Worm (Caenorhabditis elegans): ENCODE data around the gene cyb-1.
"Not testable (repeated sequence)": the region's sequence is repeated elsewhere in the genome, so short reads cannot be mapped to it uniquely, and the experiment has no call there.

The cyb-1 gene

ce11 chrIV:10718075-10718474 is 16.9 kb upstream of the cyb-1 start:
- peak; percentile 51 for TF ChIP-seq blmp-1 (tag; optimal IDR thresholded peaks at IDR 0.05)
- no peak for TF ChIP-seq aly-2 (tag; optimal IDR thresholded peaks at IDR 0.05)

DNA sequence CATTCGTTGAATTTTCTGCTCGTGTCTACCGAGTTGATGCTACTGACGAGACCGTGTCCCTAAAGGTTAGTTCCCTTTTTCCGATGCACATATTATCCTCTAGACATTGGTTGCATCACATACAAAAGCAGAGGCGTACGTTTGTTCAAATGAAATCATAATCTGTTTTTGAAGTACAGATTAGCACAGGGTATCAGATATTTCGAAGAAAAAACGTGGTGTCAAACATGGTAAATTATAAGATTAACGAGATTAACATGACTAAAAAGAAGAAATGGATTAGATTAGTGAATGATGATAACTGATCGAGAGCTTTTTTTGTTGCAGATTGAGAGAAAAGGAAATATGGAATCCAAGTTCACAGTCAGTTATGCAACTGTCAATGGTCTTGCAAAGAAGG is 16.2 kb upstream of the cyb-1 start:
- TF ChIP-seq pax-3 (tag; optimal IDR thresholded peaks at IDR 0.05): peak; percentile 67
- TF ChIP-seq dsc-1 (tag; optimal IDR thresholded peaks at IDR 0.05): peak; percentile 84
- no peak for TF ChIP-seq sptf-1 (tag; optimal IDR thresholded peaks at IDR 0.05)
- TF ChIP-seq fkh-8 (tag; optimal IDR thresholded peaks at IDR 0.05): peak; percentile 19

DNA sequence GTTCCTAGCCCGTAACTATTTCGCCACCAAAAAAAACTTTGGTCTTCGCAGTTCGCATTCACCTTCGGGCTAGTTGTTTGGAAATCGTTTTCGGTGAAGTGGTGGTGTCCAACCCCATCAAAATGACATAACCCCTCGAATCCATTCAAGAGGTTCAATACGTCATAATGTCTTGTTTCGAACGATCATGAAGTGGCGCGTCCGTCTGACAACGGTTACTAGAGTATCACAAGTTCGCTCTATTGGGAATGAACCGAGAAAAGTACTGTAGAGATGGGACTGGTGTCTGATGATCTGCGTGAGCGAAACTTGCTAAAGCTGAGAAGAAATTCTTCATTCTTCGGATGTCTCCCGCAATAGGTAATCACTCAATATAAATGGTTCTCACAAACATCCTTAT is 7.3 kb upstream of the cyb-1 start, which contains the start of gene ZC168.2:
ZC168.2 (plus strand) TSS at position 301 of the 400 bp plus-strand sequence.
- TF ChIP-seq nhr-19 (GFP tag; conservative IDR thresholded peaks at IDR 0.05) (no peak), efl-1 (optimal IDR thresholded peaks at IDR 0.05) (no peak), efl-1 (GFP tag; optimal IDR thresholded peaks at IDR 0.05 in 1 of 2) (peak in 1 of 2 experiments; percentile 83), lin-35 (GFP tag; optimal IDR thresholded peaks at IDR 0.05) (no peak), tlp-1 (tag; optimal IDR thresholded peaks at IDR 0.05) (no peak)

DNA sequence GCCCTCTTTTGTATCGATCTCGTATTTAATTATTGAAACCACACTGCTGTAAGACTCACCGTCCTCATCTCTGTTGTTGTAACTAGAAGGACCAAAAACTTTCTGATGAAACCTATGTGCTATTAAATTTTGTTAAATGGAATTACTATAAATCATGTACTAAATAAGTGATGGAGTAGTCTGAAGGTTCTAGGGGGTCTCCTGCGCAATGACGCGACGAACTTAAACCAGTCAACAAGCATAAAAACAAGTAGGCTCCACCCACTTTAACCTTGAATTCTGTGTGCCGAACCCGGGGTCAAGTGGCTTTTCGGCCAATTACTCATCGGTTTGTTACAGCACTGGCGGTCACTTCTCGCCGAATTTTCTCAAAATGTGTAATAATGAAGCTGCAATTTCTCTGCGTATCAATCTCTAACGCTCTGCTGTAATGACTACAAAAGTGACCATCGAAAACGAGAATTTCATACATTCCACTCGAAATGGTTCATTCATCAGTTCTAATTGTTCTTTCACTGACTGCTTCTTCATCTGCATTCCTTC is 2.1 kb downstream of the cyb-1 start, which contains the start of gene grl-21:
grl-21 (plus strand) TSS at position 464 of the 543 bp plus-strand sequence.
- TF ChIP-seq F16B12.6 (tag; optimal IDR thresholded peaks at IDR 0.05) (no peak), unc-86 (tag; optimal IDR thresholded peaks at IDR 0.05) (no peak)

ce11 chrIV:10738328-10738727 is 3.3 kb downstream of the cyb-1 start, which contains the start of gene ssp-34:
Gene ssp-34, minus strand, starts transcription at chrIV:10738602.
- TF ChIP-seq snu-23 (GFP tag; optimal IDR thresholded peaks at IDR 0.05): no peak
- no peak for TF ChIP-seq ceh-88 (GFP tag; IDR thresholded peaks at IDR 0.05)
- TF ChIP-seq nhr-47 (tag; optimal IDR thresholded peaks at IDR 0.05): no peak
- TF ChIP-seq hpl-2 (GFP tag; optimal IDR thresholded peaks at IDR 0.05): no peak
- no peak for TF ChIP-seq nhr-19 (GFP tag; conservative IDR thresholded peaks at IDR 0.05)

- TF ChIP-seq jun-1 (tag; optimal IDR thresholded peaks at IDR 0.05) (no peak), efl-1 (optimal IDR thresholded peaks at IDR 0.05) (no peak), efl-1 (GFP tag; optimal IDR thresholded peaks at IDR 0.05 in 1 of 2) (peak in 1 of 2 experiments; percentile 44)
Observed at ce11 chrIV:10744475-10744874, 9.5 kb downstream of the cyb-1 start, which contains the start of gene T25B9.3. Gene T25B9.3, plus strand, starts transcription at chrIV:10744775.

DNA sequence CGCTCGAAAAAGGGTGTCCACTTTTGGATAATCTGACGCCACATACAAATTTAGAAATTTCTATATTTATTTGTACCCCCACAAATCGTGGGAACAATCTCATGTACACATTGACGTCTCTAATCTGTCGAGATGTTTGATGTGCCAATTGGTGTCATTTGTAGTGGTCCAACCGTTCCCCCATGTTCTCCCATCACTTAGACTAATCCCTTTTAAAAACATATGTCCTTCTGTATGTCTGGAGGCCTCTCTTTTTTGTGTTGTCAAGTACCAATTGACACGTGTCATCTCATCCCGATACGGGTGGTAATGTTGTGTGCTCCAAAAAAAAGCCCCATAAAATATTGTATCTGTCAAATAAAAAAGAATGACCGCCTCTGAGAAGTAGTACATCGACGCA is 10.3 kb downstream of the cyb-1 start:
- TF ChIP-seq hlh-4 (tag; optimal IDR thresholded peaks at IDR 0.05): no peak

ce11 chrIV:10750041-10750440 is 15.0 kb downstream of the cyb-1 start, which contains the start of gene T25B9.1:
Gene T25B9.1, minus strand, starts transcription at chrIV:10750141.
- peak in 1 of 6 experiments; percentile 80 for TF ChIP-seq elt-3 (tag; optimal IDR thresholded peaks at IDR 0.05)
- TF ChIP-seq mep-1 (tag; optimal IDR thresholded peaks at IDR 0.05): no peak

DNA sequence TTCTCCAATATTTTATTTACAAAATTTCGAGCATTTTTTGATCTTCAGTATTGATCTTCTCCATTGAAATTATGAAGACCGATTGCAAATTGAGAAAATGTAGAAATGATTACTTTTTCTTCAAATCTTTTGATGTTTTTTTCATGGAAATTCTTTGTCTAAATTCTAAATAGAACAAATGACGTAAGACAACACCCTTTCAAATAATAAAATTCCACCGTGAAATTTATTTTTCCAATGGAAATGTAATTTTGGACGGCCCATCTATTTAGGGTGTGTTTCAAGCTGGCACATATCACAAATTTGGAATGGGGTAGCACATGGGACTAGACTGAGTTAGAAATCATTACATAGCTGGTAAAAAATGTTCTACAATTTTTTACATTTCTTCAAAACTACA is 16.7 kb downstream of the cyb-1 start, which contains the start of gene T25B9.2:
T25B9.2 (minus strand) TSS at position 101 of the 400 bp plus-strand sequence.
- TF ChIP-seq efl-1 (optimal IDR thresholded peaks at IDR 0.05); efl-1 (GFP tag; optimal IDR thresholded peaks at IDR 0.05 in 1 of 2); nhr-19 (GFP tag; conservative IDR thresholded peaks at IDR 0.05); rnt-1 (tag; optimal IDR thresholded peaks at IDR 0.05): not testable (repeated sequence)

ce11 chrIV:10754685-10755084 is 19.7 kb downstream of the cyb-1 start, which contains the start of gene T25B9.5:
Gene T25B9.5, minus strand, starts transcription at chrIV:10754785.
- TF ChIP-seq irx-1 (tag; optimal IDR thresholded peaks at IDR 0.05) (no peak), Y116A8C.19 (tag; optimal IDR thresholded peaks at IDR 0.05; ENCODE audit: borderline replicate concordance) (no peak), unc-98 (GFP tag; IDR thresholded peaks at IDR 0.05) (no peak), alr-1 (tag; optimal IDR thresholded peaks at IDR 0.05; ENCODE audit: borderline replicate concordance) (no peak), C16A3.4 (tag; optimal IDR thresholded peaks at IDR 0.05) (no peak), nhr-28 (tag; optimal IDR thresholded peaks at IDR 0.05) (no peak)
